Fruit fly (Drosophila melanogaster) whole organism, embryonic: ENCODE measurements around the gene CG34300.

Source experiments
- Abd-B ChIP-seq: fragments of 200-800 bp; sonication (Bioruptor generic); optimal IDR thresholded peaks from 2 replicates; lab custom pipeline; 2018; ENCODE audit warnings: missing biosample characterization, mild to moderate bottlenecking, missing genetic modification characterization, moderate library complexity
- BtbVII ChIP-seq: fragments of 200-800 bp; sonication (Bioruptor generic); optimal IDR thresholded peaks from 3 replicates; lab custom pipeline; 2017; ENCODE audit warnings: missing biosample characterization, mild to moderate bottlenecking, missing genetic modification characterization
- C15 ChIP-seq: fragments of 200-800 bp; sonication (Bioruptor generic); IDR thresholded peaks from 3 replicates; pipeline ENCODE4 v1.3.6; 2022; ENCODE audit warnings: missing biosample characterization, missing genetic modification characterization
- CG10274 ChIP-seq: fragments of 200-800 bp; sonication (Bioruptor generic); optimal IDR thresholded peaks from 3 replicates; lab custom pipeline; 2017; ENCODE audit warnings: missing biosample characterization, mild to moderate bottlenecking, missing genetic modification characterization
- CG10959 ChIP-seq: fragments of 200-800 bp; sonication (Bioruptor generic); IDR thresholded peaks from 2 replicates; pipeline ENCODE4 v1.3.6; 2022; ENCODE audit warnings: missing biosample characterization, missing genetic modification characterization
- CG15011 ChIP-seq: fragments of 200-800 bp; sonication (Bioruptor generic); optimal IDR thresholded peaks from 3 replicates; lab custom pipeline; 2018; ENCODE audit warnings: missing biosample characterization, mild to moderate bottlenecking, missing genetic modification characterization
- CG16779 ChIP-seq: fragments of 200-800 bp; sonication (Bioruptor generic); IDR thresholded peaks from 2 replicates; pipeline ENCODE4 v1.3.6; 2022; ENCODE audit warnings: missing biosample characterization, missing genetic modification characterization
- CG2875 ChIP-seq: fragments of 200-800 bp; sonication (Bioruptor generic); optimal IDR thresholded peaks from 2 replicates; lab custom pipeline; 2017; ENCODE audit warnings: missing biosample characterization, mild to moderate bottlenecking, missing genetic modification characterization, missing genetic modification reagents
- CG30403 ChIP-seq: fragments of 200-800 bp; sonication (Bioruptor generic); optimal IDR thresholded peaks from 3 replicates; lab custom pipeline; 2016; ENCODE audit warnings: missing biosample characterization, missing genetic modification characterization
- CG31365 ChIP-seq: fragments of 200-800 bp; sonication (Bioruptor generic); optimal IDR thresholded peaks from 2 replicates; lab custom pipeline; 2018; ENCODE audit warnings: missing biosample characterization, mild to moderate bottlenecking, missing genetic modification characterization
- CG3281 ChIP-seq: fragments of 200-800 bp; sonication (Bioruptor generic); optimal IDR thresholded peaks from 3 replicates; lab custom pipeline; 2017; ENCODE audit warnings: missing biosample characterization, mild to moderate bottlenecking, missing genetic modification characterization
- CG3726 ChIP-seq: fragments of 200-800 bp; sonication (Bioruptor generic); IDR thresholded peaks from 3 replicates; pipeline ENCODE4, ENCODE4 v1.3.6; 2022; ENCODE audit warnings: missing biosample characterization, missing genetic modification characterization
- CG42726 ChIP-seq: fragments of 200-800 bp; sonication (Bioruptor generic); IDR thresholded peaks from 2 replicates; pipeline ENCODE4 v1.3.6; 2022; ENCODE audit warnings: missing biosample characterization, missing genetic modification characterization; ENCODE audit not compliant: partially characterized antibody
- CG7556 ChIP-seq: fragments of 200-800 bp; sonication (Bioruptor generic); optimal IDR thresholded peaks from 2 replicates; lab custom pipeline; 2017; ENCODE audit warnings: missing biosample characterization, mild to moderate bottlenecking, missing genetic modification characterization
- CG8924 ChIP-seq: fragments of 200-800 bp; optimal IDR thresholded peaks from 3 replicates; lab custom pipeline; 2019; ENCODE audit warnings: missing biosample characterization, mild to moderate bottlenecking, missing genetic modification characterization, moderate library complexity
- CG9932 ChIP-seq: fragments of 200-800 bp; sonication (Bioruptor generic); IDR thresholded peaks from 2 replicates; pipeline ENCODE4 v1.3.6; 2022; ENCODE audit warnings: missing biosample characterization, missing genetic modification characterization
- Dfd ChIP-seq, 2 experiments: fragments of >200 bp; optimal IDR thresholded peaks; 2 replicates each; lab custom pipeline; 2017; ENCODE audit warnings: missing biosample characterization in 2 of 2, missing genetic modification characterization in 2 of 2
- Dref ChIP-seq: fragments of 200-800 bp; sonication (Bioruptor generic); IDR thresholded peaks from 2 replicates; pipeline ENCODE4 v1.3.6; 2022; ENCODE audit warnings: missing biosample characterization, missing genetic modification characterization
- Drgx ChIP-seq: fragments of 200-800 bp; sonication (Bioruptor generic); IDR thresholded peaks from 2 replicates; pipeline ENCODE4 v1.3.6; 2022; ENCODE audit warnings: missing biosample characterization, missing genetic modification characterization
- Elba2 ChIP-seq: fragments of 200-800 bp; sonication (Bioruptor generic); optimal IDR thresholded peaks from 3 replicates; lab custom pipeline; 2016; ENCODE audit warnings: missing biosample characterization, missing genetic modification characterization
- Sox102F ChIP-seq: fragments of 200-800 bp; sonication (Bioruptor generic); optimal IDR thresholded peaks from 2 replicates; lab custom pipeline; 2018; ENCODE audit warnings: missing biosample characterization, mild to moderate bottlenecking, missing genetic modification characterization, moderate library complexity
- bbx ChIP-seq: fragments of 200-800 bp; sonication (Bioruptor generic); IDR thresholded peaks from 2 replicates; pipeline ENCODE4 v1.3.6; 2022; ENCODE audit warnings: missing biosample characterization, missing genetic modification characterization; ENCODE audit not compliant: partially characterized antibody
- chm ChIP-seq: fragments of 200-800 bp; sonication (Bioruptor generic); IDR thresholded peaks from 2 replicates; pipeline ENCODE4 v1.3.6; 2022; ENCODE audit warnings: missing biosample characterization, missing genetic modification characterization
- corto ChIP-seq: fragments of 200-800 bp; sonication (Bioruptor generic); optimal IDR thresholded peaks from 2 replicates; lab custom pipeline; 2016; ENCODE audit warnings: missing biosample characterization, mild to moderate bottlenecking, missing genetic modification characterization, moderate library complexity
- crol ChIP-seq: fragments of 200-800 bp; sonication (Bioruptor generic); IDR thresholded peaks from 2 replicates; pipeline ENCODE4 v1.3.6; 2022; ENCODE audit warnings: missing biosample characterization, missing genetic modification characterization
- dan ChIP-seq: fragments of 200-800 bp; sonication (Bioruptor generic); IDR thresholded peaks from 2 replicates; pipeline ENCODE4 v1.3.6; 2022; ENCODE audit warnings: missing biosample characterization, missing genetic modification characterization
- dmrt11E ChIP-seq: fragments of 200-800 bp; sonication (Bioruptor generic); optimal IDR thresholded peaks from 3 replicates; lab custom pipeline; 2018; ENCODE audit warnings: missing biosample characterization, mild to moderate bottlenecking, missing genetic modification characterization, moderate library complexity
- eyg ChIP-seq: fragments of 200-800 bp; sonication (Bioruptor generic); optimal IDR thresholded peaks from 3 replicates; lab custom pipeline; 2016; ENCODE audit warnings: missing biosample characterization, missing genetic modification characterization
- hb ChIP-seq: fragments of 200-800 bp; sonication (Bioruptor generic); IDR thresholded peaks from 3 replicates; pipeline ENCODE4 v1.3.6; 2022; ENCODE audit warnings: missing biosample characterization, missing genetic modification characterization; ENCODE audit not compliant: partially characterized antibody
- kni ChIP-seq: fragments of 200-800 bp; sonication (Bioruptor generic); optimal IDR thresholded peaks from 3 replicates; lab custom pipeline; 2017; ENCODE audit warnings: mild to moderate bottlenecking, missing biosample characterization, missing genetic modification reagents, missing genetic modification characterization
- knrl ChIP-seq: fragments of 200-800 bp; sonication (Bioruptor generic); IDR thresholded peaks from 3 replicates; pipeline ENCODE4 v1.3.6; 2022; ENCODE audit warnings: missing biosample characterization, missing genetic modification characterization; ENCODE audit not compliant: partially characterized antibody
- lbe ChIP-seq: fragments of 200-800 bp; sonication (Bioruptor generic); optimal IDR thresholded peaks from 2 replicates; lab custom pipeline; 2016; ENCODE audit warnings: missing biosample characterization, mild to moderate bottlenecking, missing genetic modification characterization
- nmo ChIP-seq: fragments of 200-800 bp; sonication (Bioruptor generic); optimal IDR thresholded peaks from 2 replicates; lab custom pipeline; 2018; ENCODE audit warnings: missing biosample characterization, mild to moderate bottlenecking, missing genetic modification characterization, moderate library complexity
- nom ChIP-seq: fragments of 200-800 bp; sonication (Bioruptor generic); optimal IDR thresholded peaks from 2 replicates; lab custom pipeline; 2017; ENCODE audit warnings: missing biosample characterization, missing genetic modification characterization, mild to moderate bottlenecking, moderate library complexity, missing genetic modification reagents
- otp ChIP-seq: fragments of 200-800 bp; sonication (Bioruptor generic); IDR thresholded peaks from 3 replicates; pipeline ENCODE4, ENCODE4 v1.3.6; 2022; ENCODE audit warnings: missing biosample characterization, missing genetic modification characterization
- pan ChIP-seq, 4 experiments: fragments of >200 bp in 3 of 4; fragments of 200-800 bp in 1 of 4; sonication (Bioruptor generic) in 1 of 4; optimal IDR thresholded peaks in 3 of 4; IDR thresholded peaks in 1 of 4; 2 replicates each; pipeline versions ENCODE4 v1.3.6 to Lab custom; 2017 to 2022; ENCODE audit warnings: missing biosample characterization in 2 of 4, missing genetic modification characterization in 2 of 4, mixed read lengths in 1 of 4
- pfk ChIP-seq: fragments of 200-800 bp; sonication (Bioruptor generic); optimal IDR thresholded peaks from 2 replicates; lab custom pipeline; 2018; ENCODE audit warnings: missing biosample characterization, mild to moderate bottlenecking, missing genetic modification characterization, moderate library complexity
- pita ChIP-seq: fragments of 200-800 bp; sonication (Bioruptor generic); optimal IDR thresholded peaks from 2 replicates; lab custom pipeline; 2017; ENCODE audit warnings: missing biosample characterization, mild to moderate bottlenecking, missing genetic modification characterization
- rib ChIP-seq: fragments of 200-800 bp; sonication (Bioruptor generic); IDR thresholded peaks from 2 replicates; pipeline ENCODE4 v1.3.6; 2022; ENCODE audit warnings: missing biosample characterization, missing genetic modification characterization
- unpg ChIP-seq: fragments of 200-800 bp; sonication (Bioruptor generic); optimal IDR thresholded peaks from 3 replicates; lab custom pipeline; 2018; ENCODE audit warnings: missing biosample characterization, mild to moderate bottlenecking, missing genetic modification characterization, moderate library complexity

CG34300 gene

DNA sequence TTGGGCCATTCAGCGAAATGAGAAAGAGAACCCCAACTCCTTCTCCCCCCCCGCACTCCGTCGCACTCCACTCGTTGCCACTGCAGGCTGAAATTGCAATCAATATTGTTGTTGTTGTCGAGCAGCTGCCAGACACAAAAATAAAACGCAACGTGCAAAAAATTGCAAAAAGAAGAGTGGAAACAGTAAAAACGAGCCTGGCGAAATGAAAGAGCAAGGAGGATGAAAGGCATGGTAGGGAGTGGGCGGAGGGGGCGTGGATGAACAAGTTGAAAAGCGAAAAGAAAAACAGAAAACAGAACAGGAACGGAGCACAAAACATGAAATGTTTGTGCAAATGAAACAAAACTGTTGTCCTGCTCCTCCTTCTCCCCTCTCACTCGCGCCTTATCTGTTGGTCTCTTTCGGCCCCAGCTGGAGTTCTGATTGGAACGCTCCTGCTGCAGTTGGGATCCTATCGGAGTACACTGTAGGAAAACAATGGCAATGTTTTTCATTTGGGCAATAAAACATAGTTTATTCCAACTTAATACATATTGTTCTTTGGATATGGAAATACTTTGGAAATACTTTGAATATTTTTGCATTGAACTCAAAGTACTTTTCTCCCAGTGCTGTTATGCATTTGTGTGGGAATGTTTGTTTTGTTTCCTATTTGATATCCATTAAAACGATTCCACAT, 21.3 kb downstream of the CG34300 start (continued):
- TF ChIP-seq hb (GFP tag; lab: Robert Waterston, UW), result 0 out of 3 replicates have a peak, but pooled peaks have one; percentile 24
- no peak for TF ChIP-seq pan (optimal IDR thresholded peaks at IDR 0.05; lab: Kevin White, UChicago)
- TF ChIP-seq pan (GFP tag; optimal IDR thresholded peaks at IDR 0.05 in 1 of 2, IDR thresholded peaks at IDR 0.05 in 1 of 2), result no peak
- TF ChIP-seq nom (GFP tag; lab: Kevin White, UChicago), result peak; percentile 99
- TF ChIP-seq kni (GFP tag; lab: Kevin White, UChicago), result no peak
- 0 out of 3 replicates have a peak, but pooled peaks have one; percentile 23 for TF ChIP-seq CG3726 (GFP tag; lab: Robert Waterston, UW)
- no peak for TF ChIP-seq CG3281
- TF ChIP-seq dmrt11E (tag; lab: Kevin White, UChicago), result peak; percentile 21
- no peak for TF ChIP-seq bbx (GFP tag; lab: Robert Waterston, UW)
- peak; percentile 24; the same call in 1 of the 2 replicates for TF ChIP-seq dan (GFP tag; lab: Robert Waterston, UW)
- TF ChIP-seq Elba2, result peak; percentile 45
- TF ChIP-seq unpg (GFP tag; lab: Kevin White, UChicago), result no peak
- no peak for TF ChIP-seq CG15011 (GFP tag; lab: Kevin White, UChicago)
- 0 out of 3 replicates have a peak, but pooled peaks have one; percentile 20 for TF ChIP-seq otp (GFP tag; lab: Robert Waterston, UW)
- TF ChIP-seq Abd-B, result no peak
- no peak for TF ChIP-seq CG16779 (GFP tag; lab: Robert Waterston, UW)
- no peak for TF ChIP-seq pfk (GFP tag; lab: Kevin White, UChicago)
- peak; percentile 78 for TF ChIP-seq Drgx (GFP tag; lab: Robert Waterston, UW)
- TF ChIP-seq rib (GFP tag; lab: Robert Waterston, UW), result no peak
- peak; percentile 42 for TF ChIP-seq lbe (GFP tag; lab: Kevin White, UChicago)
- no peak for TF ChIP-seq C15 (GFP tag; lab: Robert Waterston, UW)
- no peak for TF ChIP-seq eyg (GFP tag; lab: Kevin White, UChicago)
- no peak for TF ChIP-seq pita (GFP tag; lab: Kevin White, UChicago)
- TF ChIP-seq crol (GFP tag; lab: Robert Waterston, UW), result 0 out of 2 replicates have a peak, but pooled peaks have one; percentile 28
- TF ChIP-seq nmo (GFP tag; lab: Kevin White, UChicago), result no peak
- no peak for TF ChIP-seq CG7556 (GFP tag; lab: Kevin White, UChicago)
- no peak for TF ChIP-seq CG2875 (GFP tag; lab: Kevin White, UChicago)
- TF ChIP-seq knrl (GFP tag; lab: Robert Waterston, UW), result no peak
- no peak for TF ChIP-seq CG10274 (GFP tag; lab: Kevin White, UChicago)
- TF ChIP-seq CG42726 (GFP tag; lab: Robert Waterston, UW), result no peak
- TF ChIP-seq BtbVII (GFP tag; lab: Kevin White, UChicago), result no peak
- no peak for TF ChIP-seq chm (GFP tag; lab: Robert Waterston, UW)
- no peak for TF ChIP-seq Dref
- 0 out of 2 replicates have a peak, but pooled peaks have one; percentile 15 for TF ChIP-seq CG10959 (GFP tag; lab: Robert Waterston, UW)
- TF ChIP-seq CG30403, result no peak

DNA sequence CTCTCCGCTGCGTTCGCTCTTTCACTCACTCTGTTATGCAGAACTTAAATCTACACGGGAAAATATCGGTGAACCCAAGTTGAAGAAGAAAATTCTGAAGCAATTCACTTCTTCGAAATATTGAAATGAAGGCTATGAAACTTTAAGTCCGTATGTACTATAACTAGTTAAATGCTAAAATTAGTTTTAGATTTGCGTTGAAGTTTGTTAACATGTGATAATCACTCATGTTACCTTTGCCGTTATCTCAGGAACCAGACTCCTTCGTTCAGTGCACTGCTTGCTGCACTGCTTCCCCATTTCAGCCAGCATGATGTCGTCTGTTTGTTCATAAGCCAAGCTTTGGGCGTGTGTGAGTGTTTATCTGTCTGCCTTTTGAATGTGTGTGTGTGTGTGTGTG, 21.9 kb downstream of the CG34300 start:
- TF ChIP-seq Drgx (GFP tag; lab: Robert Waterston, UW) (peak; percentile 34; the same call in 1 of the 2 replicates), corto (peak; percentile 43), Dfd (GFP tag; optimal IDR thresholded peaks at IDR 0.05; lab: Kevin White, UChicago) (peak in 1 of 2 experiments; percentile 15), otp (GFP tag; lab: Robert Waterston, UW) (no peak), lbe (GFP tag; lab: Kevin White, UChicago) (peak; percentile 27), CG9932 (0 out of 2 replicates have a peak, but pooled peaks have one; percentile 1), CG8924 (no peak), CG31365 (tag; lab: Kevin White, UChicago) (peak; percentile 77), Sox102F (GFP tag; lab: Kevin White, UChicago) (no peak)
